Worm (Caenorhabditis elegans) whole organism, L4/young adult: ENCODE measurements around the gene fbxb-92.

ENCODE experiments used
- W03F9.2 ChIP-seq: fragments of 150-350 bp; optimal IDR thresholded peaks from 2 replicates; lab custom pipeline; 2014; ENCODE audit warnings: missing biosample characterization, missing genetic modification characterization
- dao-5 ChIP-seq: sonication (generic microtip); optimal IDR thresholded peaks from 2 replicates; lab custom pipeline; 2016; ENCODE audit warnings: missing genotype, missing genetic modification characterization, moderate library complexity, missing compliant biosample characterization
- him-1 ChIP-seq: sonication (generic microtip); optimal IDR thresholded peaks from 2 replicates; lab custom pipeline; 2016; ENCODE audit warnings: missing genotype, missing genetic modification reagents, missing genetic modification characterization, missing compliant biosample characterization

DNA sequence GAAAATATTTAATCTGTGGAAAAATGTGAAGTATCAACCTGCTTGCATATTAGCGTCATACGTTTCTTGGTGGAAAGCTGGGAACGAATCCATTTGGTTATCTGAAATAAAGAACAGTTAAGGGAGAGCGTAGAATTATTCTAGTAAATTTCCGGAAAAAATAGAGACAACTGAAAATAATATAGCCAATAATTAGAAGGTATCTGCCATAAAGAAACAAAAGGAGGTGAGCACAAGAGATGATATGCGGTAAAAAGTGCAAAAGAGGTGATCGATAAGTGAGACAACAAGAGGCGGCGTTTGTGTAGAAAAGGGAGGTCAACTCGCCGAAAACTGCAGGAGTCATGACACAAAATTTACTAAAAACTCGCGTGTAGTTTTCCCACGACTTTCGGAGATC, 32.2 kb upstream of the fbxb-92 start, which contains the start of gene T24E12.11:
- no peak for TF ChIP-seq W03F9.2 (tag; lab: Kevin White, UChicago)
- TF ChIP-seq him-1 (tag; lab: Kevin White, UChicago): no peak
- no peak for TF ChIP-seq dao-5 (tag; lab: Kevin White, UChicago)
